Worm (Caenorhabditis elegans): ENCODE results near the gene C35D10.3.

The C35D10.3 gene

ce11 chrIII:4912317-4912716, 43.6 kb downstream of the C35D10.3 start, which contains the start of the genes F26F4.9 and cee-1 (continued):
- TF ChIP-seq F57C9.4 (tag; optimal IDR thresholded peaks at IDR 0.05) (no peak), ceh-58 (GFP tag; IDR thresholded peaks at IDR 0.05) (no peak), bed-2 (GFP tag; IDR thresholded peaks at IDR 0.05) (no peak), gei-17 (GFP tag; optimal IDR thresholded peaks at IDR 0.05) (no peak), dox-1 (GFP tag; IDR thresholded peaks at IDR 0.05) (peak; percentile 54; the same call in 1 of the 2 replicates), hsf-1 (GFP tag; IDR thresholded peaks at IDR 0.05) (no peak), Y56A3A.18 (GFP tag; IDR thresholded peaks at IDR 0.05) (no peak), Y53G8AR.9 (GFP tag; conservative IDR thresholded peaks at IDR 0.05) (no peak), Y53F4B.3 (GFP tag; IDR thresholded peaks at IDR 0.05) (no peak), mcd-1 (GFP tag; IDR thresholded peaks at IDR 0.05) (peak; percentile 48; the same call in 1 of the 2 replicates), nfya-2 (GFP tag; IDR thresholded peaks at IDR 0.05) (no peak)

ce11 chrIII:4913736-4914135, 45.0 kb downstream of the C35D10.3 start:
- TF ChIP-seq hrde-1 (tag; optimal IDR thresholded peaks at IDR 0.05; ENCODE audit: borderline replicate concordance) (peak; percentile 19), C17E4.6 (GFP tag; IDR thresholded peaks at IDR 0.05) (no peak), B0336.3 (GFP tag; IDR thresholded peaks at IDR 0.05) (no peak)

ce11 chrIII:4917077-4917476, 48.4 kb downstream of the C35D10.3 start, which contains the start of gene rars-1:
Gene rars-1 (minus strand): TSS chrIII:4917177.
- no peak for TF ChIP-seq C17E4.6 (GFP tag; IDR thresholded peaks at IDR 0.05)
- no peak for TF ChIP-seq T07F8.4 (tag; optimal IDR thresholded peaks at IDR 0.05)
- no peak for TF ChIP-seq madf-8 (GFP tag; conservative IDR thresholded peaks at IDR 0.05)
- 0 out of 2 replicates have a peak, but pooled peaks have one; percentile 56 for TF ChIP-seq ceh-58 (GFP tag; IDR thresholded peaks at IDR 0.05)
- TF ChIP-seq let-526 (GFP tag; IDR thresholded peaks at IDR 0.05), result no peak
- no peak for TF ChIP-seq F37B4.10 (GFP tag; IDR thresholded peaks at IDR 0.05)
- peak; percentile 14 for TF ChIP-seq lin-54 (GFP tag; optimal IDR thresholded peaks at IDR 0.05)
- TF ChIP-seq egrh-3 (GFP tag; IDR thresholded peaks at IDR 0.05), result no peak
- no peak for TF ChIP-seq mel-28 (tag; optimal IDR thresholded peaks at IDR 0.05; ENCODE audit: borderline replicate concordance)
- no peak for TF ChIP-seq egl-18 (GFP tag; IDR thresholded peaks at IDR 0.05)
- TF ChIP-seq lsy-27 (tag; optimal IDR thresholded peaks at IDR 0.05; ENCODE audit: borderline replicate concordance, insufficient read depth), result no peak
- no peak for TF ChIP-seq aptf-3 (GFP tag; IDR thresholded peaks at IDR 0.05)
- TF ChIP-seq Y53F4B.3 (GFP tag; IDR thresholded peaks at IDR 0.05), result no peak

- TF ChIP-seq ztf-25 (GFP tag; IDR thresholded peaks at IDR 0.05) (no peak), zim-3 (tag; optimal IDR thresholded peaks at IDR 0.05) (no peak), akir-1 (GFP tag; optimal IDR thresholded peaks at IDR 0.05) (no peak), rcor-1 (GFP tag; IDR thresholded peaks at IDR 0.05) (no peak), hsf-1 (GFP tag; IDR thresholded peaks at IDR 0.05) (no peak), F33H1.4 (GFP tag; IDR thresholded peaks at IDR 0.05) (peak; percentile 83), B0261.1 (tag; optimal IDR thresholded peaks at IDR 0.05) (no peak), sea-2 (GFP tag; IDR thresholded peaks at IDR 0.05) (no peak), ama-1 (optimal IDR thresholded peaks at IDR 0.05) (no peak), ama-1 (GFP tag; optimal IDR thresholded peaks at IDR 0.05) (no peak), mel-28 (tag; optimal IDR thresholded peaks at IDR 0.05; ENCODE audit: borderline replicate concordance) (no peak), madf-6 (GFP tag; IDR thresholded peaks at IDR 0.05) (peak; percentile 65; the same call in 1 of the 2 replicates), nhr-90 (tag; optimal IDR thresholded peaks at IDR 0.05) (no peak), attf-6 (GFP tag; IDR thresholded peaks at IDR 0.05) (no peak), snpc-3.4 (tag; optimal IDR thresholded peaks at IDR 0.05) (peak; percentile 29), ztf-28 (GFP tag; IDR thresholded peaks at IDR 0.05) (peak; percentile 71; the same call in 1 of the 2 replicates), F55B11.4 (tag; optimal IDR thresholded peaks at IDR 0.05; ENCODE audit: borderline replicate concordance, insufficient read depth) (no peak), lir-1 (GFP tag; conservative IDR thresholded peaks at IDR 0.05) (no peak), ceh-91 (GFP tag; IDR thresholded peaks at IDR 0.05) (0 out of 2 replicates have a peak, but pooled peaks have one; percentile 14), F37B4.10 (GFP tag; IDR thresholded peaks at IDR 0.05) (no peak), nhr-27 (tag; optimal IDR thresholded peaks at IDR 0.05) (no peak), Y67H2A.10 (GFP tag; conservative IDR thresholded peaks at IDR 0.05) (no peak)
Measured at ce11 chrIII:4917960-4918712, 49.4 kb downstream of the C35D10.3 start, which contains the start of gene rpb-8. Gene rpb-8 (minus strand): TSS chrIII:4918008.

Measured in whole organism, young adult.